Fruit fly (Drosophila melanogaster) whole organism, embryonic: ENCODE results near the gene Rsph3.

Source experiments
- Ada2b ChIP-seq: fragments of 200-800 bp; sonication (Bioruptor generic); IDR thresholded peaks from 2 replicates; pipeline ENCODE4 v1.3.6; 2022; ENCODE audit warnings: missing biosample characterization, missing genetic modification characterization
- Bgb ChIP-seq: fragments of 200-800 bp; sonication (Bioruptor generic); IDR thresholded peaks from 2 replicates; pipeline ENCODE4 v1.3.6; 2022; ENCODE audit warnings: missing biosample characterization, missing genetic modification characterization; ENCODE audit not compliant: partially characterized antibody
- CG1832 ChIP-seq: fragments of 200-800 bp; sonication (Bioruptor generic); optimal IDR thresholded peaks from 2 replicates; lab custom pipeline; 2017; ENCODE audit warnings: missing biosample characterization, mild to moderate bottlenecking, missing genetic modification characterization, inconsistent platforms
- CG30020 ChIP-seq: fragments of 200-800 bp; optimal IDR thresholded peaks from 2 replicates; lab custom pipeline; 2019; ENCODE audit warnings: missing biosample characterization, mild to moderate bottlenecking, missing genetic modification characterization, moderate library complexity
- Gug ChIP-seq: fragments of 200-800 bp; sonication (Bioruptor generic); IDR thresholded peaks from 4 replicates; pipeline ENCODE4 v1.3.6; 2022; ENCODE audit warnings: missing biosample characterization, missing genetic modification characterization
- Hr39 ChIP-seq: fragments of >200 bp; optimal IDR thresholded peaks from 2 replicates; lab custom pipeline; 2017
- lab ChIP-seq: fragments of 200-800 bp; sonication (Bioruptor generic); optimal IDR thresholded peaks from 3 replicates; lab custom pipeline; 2017; ENCODE audit warnings: missing biosample characterization, missing genetic modification characterization, mild to moderate bottlenecking, moderate library complexity, missing genetic modification reagents
- ro ChIP-seq: fragments of 200-800 bp; sonication (Bioruptor generic); IDR thresholded peaks from 2 replicates; pipeline ENCODE4 v1.3.6; 2022; ENCODE audit warnings: missing biosample characterization, missing genetic modification characterization
- seq ChIP-seq: fragments of 200-800 bp; sonication (Bioruptor generic); IDR thresholded peaks from 2 replicates; pipeline ENCODE4 v1.3.6; 2022; ENCODE audit warnings: missing biosample characterization, missing genetic modification characterization
- trh ChIP-seq: fragments of 200-800 bp; sonication (Bioruptor generic); optimal IDR thresholded peaks from 2 replicates; lab custom pipeline; 2016; ENCODE audit warnings: missing biosample characterization, missing genetic modification characterization
- tup ChIP-seq: fragments of 200-800 bp; sonication (Bioruptor generic); optimal IDR thresholded peaks from 2 replicates; lab custom pipeline; 2016; ENCODE audit warnings: missing biosample characterization, mild to moderate bottlenecking, missing genetic modification characterization, moderate library complexity

DNA sequence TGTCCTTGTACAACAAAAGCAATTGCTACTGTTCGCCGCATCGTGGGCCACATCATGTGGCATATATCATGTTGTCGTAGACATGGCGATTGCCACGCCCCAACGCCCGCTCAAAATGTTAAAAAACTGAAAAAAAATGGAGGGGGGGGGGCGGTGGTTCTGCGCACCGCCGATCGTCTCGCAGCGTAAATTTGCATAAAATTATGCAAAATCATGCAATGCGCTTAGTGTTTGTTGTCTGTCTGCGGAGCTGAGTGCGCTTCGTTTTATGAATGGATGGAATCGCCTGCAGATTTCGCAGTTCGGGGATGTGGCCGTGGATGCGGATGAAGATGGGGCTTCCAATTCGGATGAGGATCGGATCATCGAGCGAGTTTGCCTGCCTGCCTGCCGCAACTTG, 8.8 kb upstream of the Rsph3 start:
- TF ChIP-seq CG30020 (tag; lab: Kevin White, UChicago), result no peak
- no peak for TF ChIP-seq ro (GFP tag; lab: Robert Waterston, UW)
- no peak for TF ChIP-seq Bgb
- TF ChIP-seq tup (GFP tag; lab: Kevin White, UChicago), result no peak
- no peak for TF ChIP-seq Hr39 (lab: Kevin White, UChicago)
- no peak for TF ChIP-seq CG1832 (GFP tag; lab: Kevin White, UChicago)
- TF ChIP-seq lab, result no peak
- TF ChIP-seq trh (GFP tag; lab: Kevin White, UChicago), result no peak
- no peak for TF ChIP-seq Ada2b (GFP tag; lab: Robert Waterston, UW)
- TF ChIP-seq Gug (GFP tag; lab: Robert Waterston, UW), result no peak
- TF ChIP-seq seq, result no peak
